Fruit fly (Drosophila melanogaster) ovary, adult (tissue): Measurements from ENCODE around the gene CG45066.
A peak's percentile ranks its signal among the peaks of the same experiment; 100 is the strongest.

Source experiments
- CG17801 ChIP-seq: fragments of 200-800 bp; optimal IDR thresholded peaks from 2 replicates; lab custom pipeline; 2019; ENCODE audit warnings: missing biosample characterization, mild to moderate bottlenecking, missing genetic modification characterization, moderate library complexity; ENCODE audit not compliant: partially characterized antibody

Gene CG45066

DNA sequence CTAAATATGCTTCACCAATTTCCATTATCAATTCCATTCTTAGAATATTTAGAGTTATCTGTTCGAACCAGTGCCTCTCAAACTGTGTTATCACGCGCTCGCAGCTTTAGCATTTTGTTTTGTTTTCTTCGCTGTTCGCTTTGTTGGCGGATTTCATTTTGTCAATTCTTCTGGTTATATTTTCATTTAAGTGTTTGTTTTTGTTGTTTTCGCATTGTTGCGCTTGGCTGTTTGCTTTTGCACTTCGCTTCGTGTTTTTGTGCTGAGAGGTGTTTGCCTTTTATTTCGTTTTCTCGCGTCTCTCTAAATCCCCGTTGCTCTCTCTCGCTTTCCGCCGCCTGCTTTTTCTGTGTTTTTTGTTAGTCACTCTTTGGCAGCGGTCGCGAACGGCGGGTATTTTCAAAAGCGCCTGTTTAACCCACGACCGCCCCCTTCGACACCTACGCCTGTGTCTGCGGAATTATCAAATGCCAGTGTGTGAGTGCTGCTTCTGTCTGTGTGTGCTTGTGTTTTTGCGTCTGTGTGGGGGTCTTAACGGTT is 33.4 kb downstream of the CG45066 start:
- TF ChIP-seq CG17801 (GFP tag; lab: Kevin White, UChicago): peak; percentile 83

dm6 chr3L:3076954-3077353 is 34.1 kb downstream of the CG45066 start:
- no peak for TF ChIP-seq CG17801 (GFP tag; lab: Kevin White, UChicago)

dm6 chr3L:3074805-3075204 is 36.2 kb downstream of the CG45066 start:
- no peak for TF ChIP-seq CG17801 (GFP tag; lab: Kevin White, UChicago)

- TF ChIP-seq CG17801 (GFP tag; lab: Kevin White, UChicago): no peak
Observed at dm6 chr3L:3074380-3074779, 36.6 kb downstream of the CG45066 start.

DNA sequence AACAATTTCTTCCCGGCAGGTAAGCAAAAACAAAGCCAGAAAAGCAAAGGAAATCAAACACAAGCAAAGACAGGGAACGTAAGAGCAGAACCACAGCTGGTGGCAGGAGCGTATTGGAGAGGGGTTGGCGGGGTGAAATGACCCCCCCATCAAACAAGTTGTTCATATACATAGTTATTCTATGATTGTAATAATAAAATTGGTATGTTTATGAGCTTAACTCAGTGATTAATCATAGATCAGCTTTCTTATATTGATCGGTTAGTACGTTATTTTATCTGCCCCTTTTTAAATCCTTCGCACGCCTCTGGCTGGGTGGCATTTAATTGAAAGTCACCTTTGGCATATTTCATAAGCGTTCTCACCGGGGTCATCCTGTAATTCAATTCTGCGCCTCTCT is 37.6 kb downstream of the CG45066 start:
- no peak for TF ChIP-seq CG17801 (GFP tag; lab: Kevin White, UChicago)

DNA sequence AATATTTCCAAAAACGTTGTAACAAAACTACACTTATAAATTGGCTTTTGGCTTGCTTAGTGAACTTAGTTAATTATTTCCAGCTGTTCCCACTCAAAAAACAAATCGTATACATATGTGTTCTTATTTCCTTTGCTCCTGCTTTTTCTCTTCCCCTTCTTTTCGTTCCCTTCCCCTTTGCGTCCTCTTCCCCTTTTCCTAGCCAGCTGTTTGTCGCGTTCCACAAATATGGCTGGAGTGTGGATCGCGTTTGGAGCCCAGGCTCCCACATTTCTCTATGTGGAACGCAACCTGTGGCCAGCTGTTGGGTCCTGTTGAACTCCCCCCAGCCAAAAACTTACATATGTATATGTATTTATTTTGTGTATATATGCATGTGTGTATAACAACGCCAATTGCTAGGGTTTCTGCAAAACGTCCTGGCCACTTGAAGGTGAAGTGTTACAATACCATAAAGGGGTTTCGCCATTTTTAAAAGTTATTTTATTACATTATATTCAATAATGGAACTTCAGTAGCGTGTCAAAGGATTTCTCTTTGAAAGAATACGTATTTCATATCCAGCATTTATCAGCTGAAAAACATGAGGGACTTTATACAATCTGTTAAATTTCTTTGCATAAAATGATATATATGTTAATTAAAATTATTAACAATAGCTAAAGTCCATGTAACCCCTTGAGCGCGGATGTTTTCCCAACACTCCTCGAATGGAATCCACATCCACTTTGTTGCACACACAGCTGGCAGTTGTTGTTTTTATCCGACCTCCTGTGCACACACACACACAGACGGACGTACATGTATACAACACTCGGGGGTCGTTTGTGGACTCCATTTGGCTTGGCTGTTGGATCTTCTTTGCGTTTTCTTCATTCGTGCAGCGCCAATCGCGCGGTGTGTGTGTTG is 39.1 kb downstream of the CG45066 start:
- no peak for TF ChIP-seq CG17801 (GFP tag; lab: Kevin White, UChicago)

DNA sequence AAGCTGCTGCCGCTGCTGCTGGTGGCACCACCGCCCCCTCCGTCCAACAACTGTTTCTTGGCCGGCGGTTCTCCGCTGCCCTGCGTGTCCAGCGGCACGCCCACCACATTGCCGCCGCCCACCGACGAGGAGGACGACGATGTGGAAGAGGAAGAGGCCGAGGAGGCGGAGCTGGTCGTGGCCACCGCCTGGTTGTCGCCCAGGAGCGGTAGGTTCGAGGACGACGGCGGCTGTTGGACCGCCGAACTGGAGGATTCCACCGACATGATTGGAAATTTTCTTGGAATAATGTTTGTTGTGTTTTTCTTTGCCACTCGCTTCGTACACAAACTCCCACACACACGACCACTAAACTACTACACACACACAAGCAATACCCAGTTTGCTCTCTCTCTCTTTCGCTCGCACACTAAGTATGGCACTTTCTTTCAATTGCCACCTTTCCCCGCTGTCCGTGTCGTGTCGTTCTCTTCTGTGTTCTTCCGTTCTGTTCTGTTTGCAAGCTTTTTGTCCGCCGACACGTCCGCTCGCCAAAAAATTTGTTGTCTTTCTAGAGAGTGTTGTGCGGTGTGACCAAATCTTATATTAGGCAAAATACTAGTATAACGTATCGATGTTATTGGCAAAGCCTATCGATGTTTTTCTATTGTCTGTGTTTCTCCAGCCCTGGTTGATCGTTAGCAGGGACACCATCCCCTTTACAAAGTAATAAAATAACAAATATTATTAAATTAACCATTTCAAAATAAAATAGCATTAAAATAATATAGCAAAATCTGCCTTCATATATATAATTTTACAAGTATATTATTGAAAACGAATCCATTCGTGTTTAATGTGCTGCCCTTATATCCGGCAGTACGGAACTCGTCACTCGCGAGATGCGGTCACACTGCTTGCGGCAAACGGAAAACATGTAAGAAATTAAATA is 40.5 kb downstream of the CG45066 start, which contains the start of the genes CG32486 and PAN3:
Gene CG32486, minus strand, starts transcription at position 566 of the 931 bp plus-strand sequence.
Gene PAN3, plus strand, starts transcription at position 860 of the 931 bp plus-strand sequence.
- TF ChIP-seq CG17801 (GFP tag; lab: Kevin White, UChicago): peak; percentile 83

dm6 chr3L:3069774-3070173 is 41.3 kb downstream of the CG45066 start:
- TF ChIP-seq CG17801 (GFP tag; lab: Kevin White, UChicago): no peak
